Fruit fly (Drosophila melanogaster): ENCODE results near the gene TfIIA-L.

The TfIIA-L gene

DNA sequence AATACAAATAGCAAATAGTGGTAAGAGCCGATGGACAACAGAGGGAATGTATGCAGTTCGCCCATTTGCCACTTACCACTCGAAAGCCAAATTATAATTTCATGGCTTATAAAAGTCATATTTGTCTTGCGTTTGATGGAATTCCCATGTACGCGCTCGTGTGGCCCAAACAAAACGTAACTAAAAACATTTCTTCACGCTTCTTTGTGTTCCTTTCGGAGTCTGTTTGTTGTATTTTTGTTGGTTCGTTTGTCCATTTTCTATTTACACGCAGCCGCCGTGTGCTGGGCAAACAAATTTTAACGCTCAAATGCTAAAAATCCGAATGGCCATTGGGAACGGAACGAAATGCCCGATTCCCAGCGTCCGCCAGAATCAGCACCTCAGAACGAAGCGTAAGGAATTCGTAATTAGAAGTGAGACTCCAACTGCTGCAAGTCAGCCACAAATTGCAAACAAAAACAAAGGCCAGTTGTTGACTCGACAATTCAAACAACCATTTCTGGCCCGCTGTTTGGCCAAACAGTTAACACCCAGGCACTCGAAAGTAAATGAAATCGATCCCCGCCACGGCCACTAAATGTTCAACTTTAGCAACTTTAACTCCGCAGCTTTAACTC is 42.1 kb upstream of the TfIIA-L start (continued):
- no peak for TF ChIP-seq CG9437 (GFP tag; optimal IDR thresholded peaks at IDR 0.05)
- peak; percentile 38 for TF ChIP-seq gsb-n (tag; optimal IDR thresholded peaks at IDR 0.05)
- TF ChIP-seq Ets97D (GFP tag; optimal IDR thresholded peaks at IDR 0.05) = no peak
- peak; percentile 25 for TF ChIP-seq CG6765 (GFP tag; optimal IDR thresholded peaks at IDR 0.05)
- no peak for TF ChIP-seq CG5245 (GFP tag; optimal IDR thresholded peaks at IDR 0.05)
- peak; percentile 37 for TF ChIP-seq CHES-1-like (GFP tag; optimal IDR thresholded peaks at IDR 0.05)
- TF ChIP-seq Poxn (GFP tag; IDR thresholded peaks at IDR 0.05) = no peak
- TF ChIP-seq dmrt11E (tag; optimal IDR thresholded peaks at IDR 0.05) = peak; percentile 4
- TF ChIP-seq Lpt (GFP tag; optimal IDR thresholded peaks at IDR 0.05) = no peak
- no peak for TF ChIP-seq CG13123 (GFP tag; optimal IDR thresholded peaks at IDR 0.05)
- TF ChIP-seq Fer1 (GFP tag; optimal IDR thresholded peaks at IDR 0.05) = no peak
- no peak for TF ChIP-seq Dip2 (GFP tag; IDR thresholded peaks at IDR 0.05)
- TF ChIP-seq Hr39 (optimal IDR thresholded peaks at IDR 0.05) = no peak
- peak; percentile 44 for TF ChIP-seq Rfx (GFP tag; IDR thresholded peaks at IDR 0.05)
- peak; percentile 52; the same call in 1 of the 3 replicates for TF ChIP-seq sr (GFP tag; IDR thresholded peaks at IDR 0.05)
- peak; percentile 25; the same call in 1 of the 2 replicates for TF ChIP-seq Ada2b (GFP tag; IDR thresholded peaks at IDR 0.05)
- peak; percentile 51 for TF ChIP-seq bcd (GFP tag; optimal IDR thresholded peaks at IDR 0.05)
- TF ChIP-seq CG15011 (GFP tag; optimal IDR thresholded peaks at IDR 0.05) = peak; percentile 36
- no peak for TF ChIP-seq run (tag; optimal IDR thresholded peaks at IDR 0.05)
- TF ChIP-seq Sin3A (optimal IDR thresholded peaks at IDR 0.05) = no peak
- TF ChIP-seq tio (GFP tag; optimal IDR thresholded peaks at IDR 0.05) = no peak
- peak; percentile 64 for TF ChIP-seq CG33557 (GFP tag; optimal IDR thresholded peaks at IDR 0.05)
- no peak for TF ChIP-seq Optix (GFP tag; IDR thresholded peaks at IDR 0.05)
- peak; percentile 63; the same call in 1 of the 2 replicates for TF ChIP-seq HLH3B (GFP tag; IDR thresholded peaks at IDR 0.05)
- TF ChIP-seq Gsc (GFP tag; IDR thresholded peaks at IDR 0.05) = no peak
- peak; percentile 5 for TF ChIP-seq Usf (GFP tag; optimal IDR thresholded peaks at IDR 0.05)
- TF ChIP-seq Mrtf (GFP tag; IDR thresholded peaks at IDR 0.05) = no peak
- TF ChIP-seq CG1832 (GFP tag; optimal IDR thresholded peaks at IDR 0.05) = no peak
- TF ChIP-seq Vsx1 (GFP tag; optimal IDR thresholded peaks at IDR 0.05) = peak; percentile 54
- TF ChIP-seq ftz-f1 (GFP tag; optimal IDR thresholded peaks at IDR 0.05) = no peak
- TF ChIP-seq CG11560 (tag; IDR thresholded peaks at IDR 0.05) = no peak
- peak; percentile 48 for TF ChIP-seq Side (GFP tag; optimal IDR thresholded peaks at IDR 0.05)
- TF ChIP-seq CG15479 (GFP tag; optimal IDR thresholded peaks at IDR 0.05) = peak; percentile 2
- TF ChIP-seq HHEX (GFP tag; optimal IDR thresholded peaks at IDR 0.05) = peak; percentile 46
- no peak for TF ChIP-seq CG2889 (GFP tag; IDR thresholded peaks at IDR 0.05)
- no peak for TF ChIP-seq CG18764 (GFP tag; optimal IDR thresholded peaks at IDR 0.05)
- no peak for TF ChIP-seq CG13775 (GFP tag; optimal IDR thresholded peaks at IDR 0.05)
- TF ChIP-seq CG10321 (GFP tag; IDR thresholded peaks at IDR 0.05) = no peak
- TF ChIP-seq crp (GFP tag; optimal IDR thresholded peaks at IDR 0.05) = no peak
- no peak for TF ChIP-seq D19B (GFP tag; optimal IDR thresholded peaks at IDR 0.05)
- TF ChIP-seq Mad (GFP tag; optimal IDR thresholded peaks at IDR 0.05) = no peak
- TF ChIP-seq scrt (GFP tag; optimal IDR thresholded peaks at IDR 0.05) = no peak
- peak; percentile 12 for TF ChIP-seq CG15514 (GFP tag; optimal IDR thresholded peaks at IDR 0.05)
- TF ChIP-seq bab2 (GFP tag; optimal IDR thresholded peaks at IDR 0.05) = peak; percentile 58
- TF ChIP-seq her (GFP tag; optimal IDR thresholded peaks at IDR 0.05) = peak; percentile 49
- peak; percentile 86 for TF ChIP-seq sens (GFP tag)
- TF ChIP-seq Meics (GFP tag; optimal IDR thresholded peaks at IDR 0.05) = peak; percentile 35
- TF ChIP-seq Camta (GFP tag; optimal IDR thresholded peaks at IDR 0.05) = peak; percentile 35
- TF ChIP-seq CG5180 (GFP tag; optimal IDR thresholded peaks at IDR 0.05) = peak; percentile 49
- peak; percentile 34 for TF ChIP-seq CG11723 (GFP tag; optimal IDR thresholded peaks at IDR 0.05)
- TF ChIP-seq CG14860 (GFP tag; IDR thresholded peaks at IDR 0.05; ENCODE audit: partially characterized antibody) = no peak
- no peak for TF ChIP-seq CG9609 (GFP tag; optimal IDR thresholded peaks at IDR 0.05)

Measured in whole organism, embryonic.